Fruit fly (Drosophila melanogaster) whole organism, embryonic: ENCODE results near the gene MBD-R2.

ENCODE experiments used
- ATbp ChIP-seq: fragments of 200-800 bp; sonication (Bioruptor generic); optimal IDR thresholded peaks from 2 replicates; lab custom pipeline; 2017; ENCODE audit warnings: missing biosample characterization, mild to moderate bottlenecking, missing genetic modification characterization, missing genetic modification reagents
- Atf3 ChIP-seq: fragments of 200-800 bp; sonication (Bioruptor generic); optimal IDR thresholded peaks from 3 replicates; lab custom pipeline; 2016; ENCODE audit warnings: missing biosample characterization, missing genetic modification characterization
- B-H1 ChIP-seq: fragments of 200-800 bp; sonication (Bioruptor generic); IDR thresholded peaks from 3 replicates; pipeline ENCODE4 v1.3.6; 2022; ENCODE audit warnings: missing biosample characterization, missing genetic modification characterization
- Bgb ChIP-seq: fragments of 200-800 bp; sonication (Bioruptor generic); IDR thresholded peaks from 2 replicates; pipeline ENCODE4 v1.3.6; 2022; ENCODE audit warnings: missing biosample characterization, missing genetic modification characterization; ENCODE audit not compliant: partially characterized antibody
- CG10321 ChIP-seq: fragments of 200-800 bp; sonication (Bioruptor generic); IDR thresholded peaks from 2 replicates; pipeline ENCODE4 v1.3.6; 2022; ENCODE audit warnings: missing biosample characterization, missing genetic modification characterization
- CG10462 ChIP-seq: fragments of 200-800 bp; sonication (Bioruptor generic); optimal IDR thresholded peaks from 2 replicates; lab custom pipeline; 2016; ENCODE audit warnings: missing biosample characterization, missing genetic modification characterization
- CG1233 ChIP-seq: fragments of 200-800 bp; sonication (Bioruptor generic); optimal IDR thresholded peaks from 4 replicates; lab custom pipeline; 2018; ENCODE audit warnings: missing biosample characterization, mild to moderate bottlenecking, missing genetic modification characterization
- CG12659 ChIP-seq: fragments of 200-800 bp; sonication (Bioruptor generic); optimal IDR thresholded peaks from 3 replicates; lab custom pipeline; 2017; ENCODE audit warnings: mild to moderate bottlenecking, missing biosample characterization, missing genetic modification reagents, missing genetic modification characterization
- CG12942 ChIP-seq: fragments of 200-800 bp; sonication (Bioruptor generic); optimal IDR thresholded peaks from 3 replicates; lab custom pipeline; 2016; ENCODE audit warnings: missing biosample characterization, missing genetic modification characterization
- CG13894 ChIP-seq: fragments of 200-800 bp; sonication (Bioruptor generic); optimal IDR thresholded peaks from 3 replicates; lab custom pipeline; 2018; ENCODE audit warnings: missing biosample characterization, mild to moderate bottlenecking, missing genetic modification characterization, moderate library complexity
- CG14860 ChIP-seq: fragments of 200-800 bp; sonication (Bioruptor generic); IDR thresholded peaks from 3 replicates; pipeline ENCODE4 v1.3.6; 2022; ENCODE audit warnings: missing biosample characterization, missing genetic modification characterization; ENCODE audit not compliant: partially characterized antibody
- CG15011 ChIP-seq: fragments of 200-800 bp; sonication (Bioruptor generic); optimal IDR thresholded peaks from 3 replicates; lab custom pipeline; 2018; ENCODE audit warnings: missing biosample characterization, mild to moderate bottlenecking, missing genetic modification characterization
- CG1529 ChIP-seq: fragments of 200-800 bp; sonication (Bioruptor generic); optimal IDR thresholded peaks from 3 replicates; lab custom pipeline; 2018; ENCODE audit warnings: missing biosample characterization, missing genetic modification characterization
- CG16779 ChIP-seq: fragments of 200-800 bp; sonication (Bioruptor generic); IDR thresholded peaks from 2 replicates; pipeline ENCODE4 v1.3.6; 2022; ENCODE audit warnings: missing biosample characterization, missing genetic modification characterization
- CG16863 ChIP-seq: fragments of 200-800 bp; sonication (Bioruptor generic); optimal IDR thresholded peaks from 3 replicates; lab custom pipeline; 2016; ENCODE audit warnings: missing biosample characterization, missing genetic modification characterization
- CG17829 ChIP-seq: fragments of 200-800 bp; optimal IDR thresholded peaks from 2 replicates; lab custom pipeline; 2019; ENCODE audit warnings: missing biosample characterization, mild to moderate bottlenecking, missing genetic modification characterization, moderate library complexity
- CG3847 ChIP-seq: fragments of 200-800 bp; sonication (Bioruptor generic); IDR thresholded peaks from 2 replicates; pipeline ENCODE4 v1.3.6; 2022; ENCODE audit warnings: missing biosample characterization, missing genetic modification characterization
- CG42726 ChIP-seq: fragments of 200-800 bp; sonication (Bioruptor generic); IDR thresholded peaks from 2 replicates; pipeline ENCODE4 v1.3.6; 2022; ENCODE audit warnings: missing biosample characterization, missing genetic modification characterization; ENCODE audit not compliant: partially characterized antibody
- CG4820 ChIP-seq: fragments of 200-800 bp; sonication (Bioruptor generic); optimal IDR thresholded peaks from 3 replicates; lab custom pipeline; 2016; ENCODE audit warnings: missing biosample characterization, missing genetic modification characterization
- CG7987 ChIP-seq: fragments of 200-800 bp; sonication (Bioruptor generic); optimal IDR thresholded peaks from 2 replicates; lab custom pipeline; 2018; ENCODE audit warnings: missing biosample characterization, mild to moderate bottlenecking, missing genetic modification characterization, moderate library complexity
- CG8281 ChIP-seq: fragments of 200-800 bp; sonication (Bioruptor generic); optimal IDR thresholded peaks from 2 replicates; lab custom pipeline; 2018; ENCODE audit warnings: missing biosample characterization, mild to moderate bottlenecking, missing genetic modification characterization, moderate library complexity
- CHES-1-like ChIP-seq: fragments of 200-800 bp; sonication (Bioruptor generic); optimal IDR thresholded peaks from 2 replicates; lab custom pipeline; 2016; ENCODE audit warnings: missing biosample characterization, missing genetic modification characterization
- Doc2 ChIP-seq: fragments of 200-800 bp; sonication (Bioruptor generic); IDR thresholded peaks from 2 replicates; pipeline ENCODE4 v1.3.6; 2022; ENCODE audit warnings: missing biosample characterization, missing genetic modification characterization
- Dp ChIP-seq: fragments of 200-800 bp; sonication (Bioruptor generic); optimal IDR thresholded peaks from 2 replicates; lab custom pipeline; 2018; ENCODE audit warnings: missing biosample characterization, mild to moderate bottlenecking, missing genetic modification characterization, moderate library complexity
- ERR ChIP-seq: fragments of 200-800 bp; sonication (Bioruptor generic); optimal IDR thresholded peaks from 2 replicates; lab custom pipeline; 2016; ENCODE audit warnings: missing biosample characterization, missing genetic modification characterization
- Hey ChIP-seq: fragments of 200-800 bp; sonication (Bioruptor generic); optimal IDR thresholded peaks from 3 replicates; lab custom pipeline; 2018; ENCODE audit warnings: missing biosample characterization, mild to moderate bottlenecking, missing genetic modification characterization
- Nf-YC ChIP-seq: fragments of 200-800 bp; optimal IDR thresholded peaks from 3 replicates; lab custom pipeline; 2019; ENCODE audit warnings: missing biosample characterization, mild to moderate bottlenecking, missing genetic modification characterization, moderate library complexity
- PHDP ChIP-seq: fragments of 200-800 bp; sonication (Bioruptor generic); optimal IDR thresholded peaks from 3 replicates; lab custom pipeline; 2018; ENCODE audit warnings: missing biosample characterization, mild to moderate bottlenecking, missing genetic modification characterization, moderate library complexity
- Xrp1 ChIP-seq: fragments of 200-800 bp; sonication (Bioruptor generic); IDR thresholded peaks from 2 replicates; pipeline ENCODE4 v1.3.6; 2022; ENCODE audit warnings: missing biosample characterization, missing genetic modification characterization
- bcd ChIP-seq: fragments of 200-800 bp; sonication (Bioruptor generic); optimal IDR thresholded peaks from 2 replicates; lab custom pipeline; 2017; ENCODE audit warnings: missing biosample characterization, mild to moderate bottlenecking, missing genetic modification characterization
- chinmo ChIP-seq: fragments of 200-800 bp; sonication (Bioruptor generic); IDR thresholded peaks from 4 replicates; pipeline ENCODE4 v1.3.6; 2022; ENCODE audit warnings: missing biosample characterization, missing genetic modification characterization; ENCODE audit not compliant: partially characterized antibody
- chm ChIP-seq: fragments of 200-800 bp; sonication (Bioruptor generic); IDR thresholded peaks from 2 replicates; pipeline ENCODE4 v1.3.6; 2022; ENCODE audit warnings: missing biosample characterization, missing genetic modification characterization
- chn ChIP-seq: fragments of 200-800 bp; sonication (Bioruptor generic); optimal IDR thresholded peaks from 2 replicates; lab custom pipeline; 2016; ENCODE audit warnings: missing biosample characterization, missing genetic modification characterization
- crp ChIP-seq, 2 experiments: fragments of 200-800 bp; sonication (Bioruptor generic); optimal IDR thresholded peaks; 2 replicates in 1 of 2; 3 replicates in 1 of 2; lab custom pipeline; 2017; ENCODE audit warnings: missing biosample characterization in 2 of 2, missing genetic modification characterization in 2 of 2, mild to moderate bottlenecking in 1 of 2, moderate library complexity in 1 of 2
- disco-r ChIP-seq: fragments of 200-800 bp; sonication (Bioruptor generic); optimal IDR thresholded peaks from 2 replicates; lab custom pipeline; 2016; ENCODE audit warnings: missing biosample characterization, missing genetic modification characterization
- ems ChIP-seq: fragments of 200-800 bp; sonication (Bioruptor generic); optimal IDR thresholded peaks from 3 replicates; lab custom pipeline; 2016; ENCODE audit warnings: missing biosample characterization, missing genetic modification characterization
- fd3F ChIP-seq: fragments of 200-800 bp; sonication (Bioruptor generic); optimal IDR thresholded peaks from 2 replicates; lab custom pipeline; 2018; ENCODE audit warnings: missing biosample characterization, mild to moderate bottlenecking, missing genetic modification characterization, moderate library complexity
- fru ChIP-seq: fragments of >200 bp; optimal IDR thresholded peaks from 2 replicates; lab custom pipeline; 2017
- gcm2 ChIP-seq: fragments of 200-800 bp; sonication (Bioruptor generic); optimal IDR thresholded peaks from 2 replicates; lab custom pipeline; 2016; ENCODE audit warnings: missing biosample characterization, missing genetic modification characterization
- gro ChIP-seq: fragments of 200-800 bp; sonication (Bioruptor generic); optimal IDR thresholded peaks from 2 replicates; lab custom pipeline; 2016; ENCODE audit warnings: missing biosample characterization, missing genetic modification characterization
- nerfin-1 ChIP-seq: fragments of 200-800 bp; sonication (Bioruptor generic); optimal IDR thresholded peaks from 3 replicates; lab custom pipeline; 2019; ENCODE audit warnings: missing biosample characterization, mild to moderate bottlenecking, missing genetic modification characterization, moderate library complexity
- pzg ChIP-seq: fragments of 200-800 bp; sonication (Bioruptor generic); optimal IDR thresholded peaks from 3 replicates; lab custom pipeline; 2018; ENCODE audit warnings: missing biosample characterization, mild to moderate bottlenecking, missing genetic modification characterization, moderate library complexity
- salm ChIP-seq: fragments of 200-800 bp; sonication (Bioruptor generic); optimal IDR thresholded peaks from 2 replicates; lab custom pipeline; 2018; ENCODE audit warnings: missing biosample characterization, mild to moderate bottlenecking, missing genetic modification characterization
- scrt ChIP-seq: fragments of 200-800 bp; sonication (Bioruptor generic); optimal IDR thresholded peaks from 2 replicates; lab custom pipeline; 2018; ENCODE audit warnings: missing biosample characterization, mild to moderate bottlenecking, missing genetic modification characterization, moderate library complexity
- sna ChIP-seq: fragments of 200-800 bp; sonication (Bioruptor generic); IDR thresholded peaks from 2 replicates; pipeline ENCODE4 v1.3.6; 2022; ENCODE audit warnings: missing biosample characterization, missing genetic modification characterization; ENCODE audit not compliant: partially characterized antibody
- sob ChIP-seq: fragments of 200-800 bp; sonication (Bioruptor generic); IDR thresholded peaks from 2 replicates; pipeline ENCODE4 v1.3.6; 2022; ENCODE audit warnings: missing biosample characterization, missing genetic modification characterization
- tna ChIP-seq: fragments of 200-800 bp; sonication (Bioruptor generic); IDR thresholded peaks from 2 replicates; pipeline ENCODE4 v1.3.6; 2022; ENCODE audit warnings: missing biosample characterization, missing genetic modification characterization; ENCODE audit not compliant: partially characterized antibody
- tup ChIP-seq: fragments of 200-800 bp; sonication (Bioruptor generic); optimal IDR thresholded peaks from 2 replicates; lab custom pipeline; 2016; ENCODE audit warnings: missing biosample characterization, mild to moderate bottlenecking, missing genetic modification characterization, moderate library complexity
- yki ChIP-seq: fragments of >200 bp; optimal IDR thresholded peaks from 3 replicates; lab custom pipeline; 2018
- z ChIP-seq: fragments of 200-800 bp; sonication (Bioruptor generic); IDR thresholded peaks from 3 replicates; pipeline ENCODE4 v1.3.6; 2022; ENCODE audit warnings: missing biosample characterization, missing genetic modification characterization

Gene MBD-R2

dm6 chr3R:12401672-12402296 is 45.7 kb upstream of the MBD-R2 start, which contains the start of gene DNAlig3 (continued):
- TF ChIP-seq ems (no peak), tup (GFP tag; lab: Kevin White, UChicago) (no peak), CG17829 (tag; lab: Kevin White, UChicago) (no peak), scrt (GFP tag; lab: Kevin White, UChicago) (peak; percentile 53), CG12659 (GFP tag; lab: Kevin White, UChicago) (no peak), ATbp (GFP tag; lab: Kevin White, UChicago) (no peak), disco-r (GFP tag; lab: Kevin White, UChicago) (no peak), bcd (GFP tag; lab: Kevin White, UChicago) (no peak), Doc2 (GFP tag; lab: Robert Waterston, UW) (no peak), CG1233 (GFP tag; lab: Kevin White, UChicago) (no peak), fru (lab: Kevin White, UChicago) (no peak), CG8281 (tag; lab: Kevin White, UChicago) (no peak), chn (GFP tag; lab: Kevin White, UChicago) (no peak), sna (GFP tag; lab: Robert Waterston, UW) (peak; percentile 62), CG12942 (GFP tag; lab: Kevin White, UChicago) (no peak), B-H1 (GFP tag; lab: Robert Waterston, UW) (no peak), CG10462 (no peak), CG4820 (GFP tag; lab: Kevin White, UChicago) (no peak), Bgb (GFP tag; lab: Robert Waterston, UW) (peak; percentile 33; the same call in 1 of the 2 replicates), yki (lab: Kevin White, UChicago) (no peak), ERR (GFP tag; lab: Kevin White, UChicago) (no peak), CG13894 (tag; lab: Kevin White, UChicago) (no peak), Nf-YC (tag; lab: Kevin White, UChicago) (no peak), CG7987 (GFP tag; lab: Kevin White, UChicago) (no peak), chm (GFP tag; lab: Robert Waterston, UW) (no peak), CG16863 (GFP tag; lab: Kevin White, UChicago) (no peak), CG1529 (no peak), crp (GFP tag; optimal IDR thresholded peaks at IDR 0.05; lab: Kevin White, UChicago) (peak; percentile 33 to 93), CG15011 (GFP tag; lab: Kevin White, UChicago) (no peak), Hey (no peak), salm (tag; lab: Kevin White, UChicago) (no peak), Xrp1 (GFP tag; lab: Robert Waterston, UW) (no peak), Atf3 (GFP tag; lab: Kevin White, UChicago) (no peak), CG42726 (GFP tag; lab: Robert Waterston, UW) (no peak), CG10321 (no peak), gro (GFP tag; lab: Kevin White, UChicago) (no peak), tna (0 out of 2 replicates have a peak, but pooled peaks have one; percentile 25), sob (GFP tag; lab: Robert Waterston, UW) (no peak), CG3847 (no peak), gcm2 (no peak), z (no peak), chinmo (GFP tag; lab: Robert Waterston, UW) (0 out of 4 replicates have a peak, but pooled peaks have one; percentile 27), fd3F (GFP tag; lab: Kevin White, UChicago) (no peak), nerfin-1 (no peak), CHES-1-like (no peak), pzg (GFP tag; lab: Kevin White, UChicago) (peak; percentile 68), CG14860 (GFP tag; lab: Robert Waterston, UW) (no peak), Dp (peak; percentile 86), CG16779 (GFP tag; lab: Robert Waterston, UW) (no peak), PHDP (tag; lab: Kevin White, UChicago) (no peak)
